Worm (Caenorhabditis elegans) whole organism, late embryonic: ENCODE data around the gene F31A3.5.

Experiments used
- ceh-18 ChIP-seq: sonication (generic microtip); optimal IDR thresholded peaks from 2 replicates; lab custom pipeline; 2016; ENCODE audit warnings: missing genetic modification characterization, missing compliant biosample characterization
- ceh-24 ChIP-seq: sonication (generic microtip); optimal IDR thresholded peaks from 2 replicates; lab custom pipeline; 2016; ENCODE audit warnings: mild to moderate bottlenecking, missing genetic modification characterization, missing compliant biosample characterization
- che-1 ChIP-seq: sonication (generic microtip); optimal IDR thresholded peaks from 2 replicates; lab custom pipeline; 2016; ENCODE audit warnings: mild to moderate bottlenecking, missing genetic modification characterization, missing compliant biosample characterization
- elt-2 ChIP-seq: sonication (generic microtip); optimal IDR thresholded peaks from 2 replicates; lab custom pipeline; 2016; ENCODE audit warnings: missing genetic modification reagents, missing genetic modification characterization, missing compliant biosample characterization
- pha-4 ChIP-seq: fragments of 150-350 bp; optimal IDR thresholded peaks from 2 replicates; lab custom pipeline; 2018; ENCODE audit warnings: missing biosample characterization, missing genetic modification reagents, missing genetic modification characterization
- tbx-2 ChIP-seq: sonication (generic microtip); optimal IDR thresholded peaks from 2 replicates; lab custom pipeline; 2016; ENCODE audit warnings: missing genetic modification characterization, missing compliant biosample characterization
- zip-5 ChIP-seq: sonication (generic microtip); optimal IDR thresholded peaks from 2 replicates; lab custom pipeline; 2016; ENCODE audit warnings: missing genetic modification characterization, missing compliant biosample characterization

DNA sequence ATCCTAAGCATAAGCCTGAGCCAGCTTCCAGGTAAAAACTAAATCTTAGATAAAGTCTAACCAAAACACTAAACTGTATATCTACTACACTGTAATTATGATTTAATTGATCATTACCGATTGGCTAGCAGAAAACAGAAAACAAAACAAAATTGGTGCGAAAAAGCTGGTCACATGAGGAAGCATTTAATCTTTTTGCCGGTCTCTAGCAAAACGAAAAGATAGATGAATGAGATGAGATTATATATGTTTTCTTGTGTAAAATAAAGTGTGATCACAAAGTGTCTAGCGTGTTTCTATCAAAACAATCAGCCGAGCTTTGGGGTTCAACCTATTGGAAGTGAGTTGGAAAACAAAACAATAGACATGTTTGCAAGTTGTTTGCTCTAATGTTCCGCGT, 28.5 kb downstream of the F31A3.5 start:
- TF ChIP-seq che-1 (no peak), zip-5 (no peak), elt-2 (tag; lab: Kevin White, UChicago) (no peak), ceh-24 (no peak), pha-4 (tag; lab: Kevin White, UChicago) (no peak), ceh-18 (tag; lab: Kevin White, UChicago) (no peak), tbx-2 (tag; lab: Kevin White, UChicago) (no peak)
